Worm (Caenorhabditis elegans) whole organism, L3 larva: Measurements from ENCODE around the gene ZK1098.6.

ENCODE experiments used
- R02D3.7 ChIP-seq: fragments of 150-350 bp; optimal IDR thresholded peaks from 2 replicates; lab custom pipeline; 2014; ENCODE audit warnings: missing biosample characterization, missing genetic modification characterization
- jun-1 ChIP-seq: fragments of 150-350 bp; optimal IDR thresholded peaks from 2 replicates; lab custom pipeline; 2014; ENCODE audit warnings: missing biosample characterization, missing genetic modification reagents, missing genetic modification characterization
- lin-15B ChIP-seq: fragments of 150-350 bp; optimal IDR thresholded peaks from 2 replicates; lab custom pipeline; 2014; ENCODE audit warnings: missing biosample characterization, missing genetic modification characterization
- nhr-28 ChIP-seq: fragments of 150-350 bp; optimal IDR thresholded peaks from 2 replicates; lab custom pipeline; 2014; ENCODE audit warnings: missing biosample characterization, missing genetic modification characterization
- nhr-77 ChIP-seq: fragments of 150-350 bp; optimal IDR thresholded peaks from 2 replicates; lab custom pipeline; 2014; ENCODE audit warnings: missing biosample characterization, missing genetic modification characterization
- pqm-1 ChIP-seq: fragments of 150-350 bp; optimal IDR thresholded peaks from 2 replicates; lab custom pipeline; 2017; ENCODE audit warnings: missing biosample characterization, missing genetic modification characterization, inconsistent platforms
- snpc-4 ChIP-seq: fragments of 150-350 bp; optimal IDR thresholded peaks from 2 replicates; lab custom pipeline; 2014; ENCODE audit warnings: missing biosample characterization, missing genetic modification characterization
- unc-62 ChIP-seq: fragments of 150-350 bp; sonication (generic microtip); optimal IDR thresholded peaks from 4 replicates; lab custom pipeline; 2014; ENCODE audit warnings: missing biosample characterization, missing genetic modification reagents, missing genetic modification characterization
- ztf-11 ChIP-seq: fragments of 150-350 bp; optimal IDR thresholded peaks from 2 replicates; lab custom pipeline; 2014; ENCODE audit warnings: missing biosample characterization, missing genetic modification characterization

ce11 chrIII:9542280-9542679 is 15.3 kb downstream of the ZK1098.6 start, which contains the start of gene mut-7:
- TF ChIP-seq lin-15B (tag; lab: Kevin White, UChicago) (no peak), nhr-28 (tag; lab: Kevin White, UChicago) (no peak), jun-1 (tag; lab: Kevin White, UChicago) (no peak), pqm-1 (tag; lab: Kevin White, UChicago) (no peak), snpc-4 (tag; lab: Kevin White, UChicago) (no peak), unc-62 (GFP tag; lab: Kevin White, UChicago) (no peak), nhr-77 (no peak), R02D3.7 (tag; lab: Kevin White, UChicago) (no peak), ztf-11 (tag; lab: Kevin White, UChicago) (no peak)
